Worm (Caenorhabditis elegans) whole organism, L1 larva: ENCODE measurements around the gene ador-1.

ENCODE experiments used
- mep-1 ChIP-seq: fragments of 150-350 bp; optimal IDR thresholded peaks from 2 replicates; lab custom pipeline; 2014; ENCODE audit warnings: missing biosample characterization, missing genetic modification characterization
- nhr-237 ChIP-seq: fragments of 150-350 bp; optimal IDR thresholded peaks from 2 replicates; lab custom pipeline; 2014; ENCODE audit warnings: missing biosample characterization, missing genetic modification characterization
- nhr-77 ChIP-seq: fragments of 150-350 bp; optimal IDR thresholded peaks from 2 replicates; lab custom pipeline; 2014; ENCODE audit warnings: missing biosample characterization, missing genetic modification characterization
- unc-62 ChIP-seq: fragments of 150-350 bp; optimal IDR thresholded peaks from 2 replicates; lab custom pipeline; 2014; ENCODE audit warnings: missing biosample characterization, missing genetic modification reagents, missing genetic modification characterization

ce11 chrII:12456633-12457032 is 46.1 kb downstream of the ador-1 start, which contains the start of gene sre-32:
- TF ChIP-seq nhr-77 (tag; lab: Kevin White, UChicago) (no peak), unc-62 (GFP tag; lab: Kevin White, UChicago) (no peak), mep-1 (tag; lab: Kevin White, UChicago) (no peak), nhr-237 (no peak)
